Fruit fly (Drosophila melanogaster) whole organism, prepupa: Measurements from ENCODE around the gene CG2983.

ENCODE experiments used
- CG3032 ChIP-seq: fragments of 200-800 bp; optimal IDR thresholded peaks from 2 replicates; lab custom pipeline; 2019; ENCODE audit warnings: missing biosample characterization, mild to moderate bottlenecking, missing genetic modification characterization, moderate library complexity
- CG4318 ChIP-seq: fragments of 200-800 bp; sonication (Bioruptor generic); optimal IDR thresholded peaks from 3 replicates; lab custom pipeline; 2017; ENCODE audit warnings: missing biosample characterization, mild to moderate bottlenecking, missing genetic modification characterization
- CG6163 ChIP-seq: fragments of 200-800 bp; sonication (Bioruptor generic); IDR thresholded peaks from 3 replicates; pipeline ENCODE4 v1.3.6; 2022; ENCODE audit warnings: missing biosample characterization, missing genetic modification characterization
- Eip78C ChIP-seq: fragments of 200-800 bp; sonication (Bioruptor generic); peaks from one replicate; lab custom pipeline; 2016; ENCODE audit warnings: missing biosample characterization, missing genetic modification characterization
- Smox ChIP-seq: fragments of 200-800 bp; sonication (Bioruptor generic); optimal IDR thresholded peaks from 3 replicates; lab custom pipeline; 2016; ENCODE audit warnings: missing biosample characterization, missing genetic modification characterization
- net ChIP-seq: fragments of 200-800 bp; sonication (Bioruptor generic); optimal IDR thresholded peaks from 3 replicates; lab custom pipeline; 2016; ENCODE audit warnings: missing biosample characterization, missing genetic modification characterization

DNA sequence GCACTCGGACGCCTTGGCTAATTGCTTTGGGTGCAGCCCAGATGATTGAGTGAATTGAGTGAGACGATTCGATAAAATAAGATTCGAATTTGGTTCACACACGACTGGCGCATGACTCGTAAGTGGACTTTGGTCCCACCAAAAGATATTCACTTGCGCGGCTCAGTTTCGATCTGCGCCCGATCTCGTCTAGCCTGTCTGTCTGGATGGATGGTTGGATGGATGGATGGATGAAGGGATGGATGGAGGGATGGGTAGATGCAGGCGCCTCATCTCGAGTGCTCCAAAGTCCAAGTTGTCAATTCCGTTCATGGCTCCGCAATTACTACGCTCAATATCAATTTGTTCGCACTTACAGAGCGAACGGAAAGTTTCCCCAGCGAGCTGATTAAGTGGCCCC lies 44.9 kb upstream of the CG2983 start:
- TF ChIP-seq net = peak; percentile 38
- peak; percentile 16 for TF ChIP-seq CG3032
- no peak for TF ChIP-seq CG4318 (GFP tag; lab: Kevin White, UChicago)
- no peak for TF ChIP-seq Smox (GFP tag; lab: Kevin White, UChicago)
- no peak; the same call in 2 of the 3 replicates for TF ChIP-seq CG6163
- TF ChIP-seq Eip78C (GFP tag; lab: Kevin White, UChicago) = peak; percentile 76
